Worm (Caenorhabditis elegans): ENCODE data around the gene C50B8.5.

ce11 chrV:13598370-13598769 lies 17.6 kb downstream of the C50B8.5 start:
- TF ChIP-seq med-1 (GFP tag; optimal IDR thresholded peaks at IDR 0.05; ENCODE audit: insufficient read depth) (no peak), flt-1 (GFP tag; IDR thresholded peaks at IDR 0.05) (no peak), ref-1 (GFP tag; conservative IDR thresholded peaks at IDR 0.05) (no peak), tab-1 (GFP tag; IDR thresholded peaks at IDR 0.05) (no peak), klf-2 (GFP tag; conservative IDR thresholded peaks at IDR 0.05) (no peak), ztf-29 (GFP tag; IDR thresholded peaks at IDR 0.05) (no peak), T22C8.4 (GFP tag; IDR thresholded peaks at IDR 0.05) (no peak), cog-1 (tag; optimal IDR thresholded peaks at IDR 0.05) (no peak), ztf-23 (GFP tag; IDR thresholded peaks at IDR 0.05) (no peak)
